Worm (Caenorhabditis elegans) whole organism, mixed stage, embryonic: ENCODE measurements around the gene F57E7.2.

Source experiments
- M03D4.4 ChIP-seq: sonication (generic microtip); optimal IDR thresholded peaks from 2 replicates; lab custom pipeline; 2017; ENCODE audit warnings: mild to moderate bottlenecking, missing genetic modification characterization, missing compliant biosample characterization
- bed-3 ChIP-seq: fragments of 200-800 bp; sonication (Bioruptor generic); optimal IDR thresholded peaks from 3 replicates; lab custom pipeline; 2018; ENCODE audit warnings: mild to moderate bottlenecking, missing genetic modification characterization, moderate library complexity, missing compliant biosample characterization
- blmp-1 ChIP-seq: fragments of 150-350 bp; optimal IDR thresholded peaks from 2 replicates; lab custom pipeline; 2014; ENCODE audit warnings: missing biosample characterization, missing genetic modification characterization
- ceh-39 ChIP-seq: fragments of 150-350 bp; optimal IDR thresholded peaks from 2 replicates; lab custom pipeline; 2014; ENCODE audit warnings: missing biosample characterization, missing genetic modification characterization
- ceh-43 ChIP-seq: fragments of 200-800 bp; sonication (Bioruptor generic); optimal IDR thresholded peaks from 2 replicates; lab custom pipeline; 2018; ENCODE audit warnings: mild to moderate bottlenecking, missing genetic modification characterization, moderate library complexity, missing compliant biosample characterization
- ceh-83 ChIP-seq: fragments of 200-800 bp; sonication (Bioruptor generic); optimal IDR thresholded peaks from 2 replicates; lab custom pipeline; 2018; ENCODE audit warnings: mild to moderate bottlenecking, missing genetic modification characterization, missing compliant biosample characterization
- ces-1 ChIP-seq: fragments of 150-350 bp; optimal IDR thresholded peaks from 2 replicates; lab custom pipeline; 2014; ENCODE audit warnings: missing biosample characterization, missing genetic modification reagents, missing genetic modification characterization
- cnd-1 ChIP-seq: fragments of 200-800 bp; sonication (Bioruptor generic); optimal IDR thresholded peaks from 2 replicates; lab custom pipeline; 2018; ENCODE audit warnings: mild to moderate bottlenecking, missing genetic modification characterization, missing compliant biosample characterization
- drap-1 ChIP-seq: fragments of 200-800 bp; sonication (Bioruptor generic); optimal IDR thresholded peaks from 3 replicates; lab custom pipeline; 2018; ENCODE audit warnings: mild to moderate bottlenecking, missing genetic modification characterization, missing compliant biosample characterization
- elt-1 ChIP-seq: sonication (generic microtip); optimal IDR thresholded peaks from 2 replicates; lab custom pipeline; 2017; ENCODE audit warnings: missing genetic modification characterization, mild to moderate bottlenecking, missing compliant biosample characterization, antibody characterized with exemption, moderate library complexity, borderline replicate concordance; ENCODE audit not compliant: insufficient read depth
- elt-3 ChIP-seq: fragments of 150-350 bp; optimal IDR thresholded peaks from 2 replicates; lab custom pipeline; 2014; ENCODE audit warnings: missing biosample characterization, missing genetic modification characterization
- flh-1 ChIP-seq: fragments of 200-800 bp; sonication (Bioruptor generic); optimal IDR thresholded peaks from 2 replicates; lab custom pipeline; 2018; ENCODE audit warnings: mild to moderate bottlenecking, missing genetic modification characterization, moderate library complexity, missing compliant biosample characterization
- ham-2 ChIP-seq: fragments of 200-800 bp; sonication (Bioruptor generic); optimal IDR thresholded peaks from 2 replicates; lab custom pipeline; 2018; ENCODE audit warnings: mild to moderate bottlenecking, missing genetic modification characterization, missing compliant biosample characterization
- hlh-1 ChIP-seq: fragments of 150-350 bp; optimal IDR thresholded peaks from 2 replicates; lab custom pipeline; 2014; ENCODE audit warnings: missing biosample characterization, missing genetic modification reagents, missing genetic modification characterization
- lin-13 ChIP-seq: fragments of 150-350 bp; optimal IDR thresholded peaks from 2 replicates; lab custom pipeline; 2014; ENCODE audit warnings: missing biosample characterization, missing genetic modification characterization
- lin-32 ChIP-seq: fragments of 200-800 bp; sonication (Bioruptor generic); optimal IDR thresholded peaks from 2 replicates; lab custom pipeline; 2018; ENCODE audit warnings: mild to moderate bottlenecking, missing genetic modification characterization, missing compliant biosample characterization
- lsy-2 ChIP-seq: fragments of 150-350 bp; optimal IDR thresholded peaks from 2 replicates; lab custom pipeline; 2014; ENCODE audit warnings: missing biosample characterization, missing genetic modification characterization
- mep-1 ChIP-seq: fragments of 150-350 bp; optimal IDR thresholded peaks from 2 replicates; lab custom pipeline; 2017; ENCODE audit warnings: missing biosample characterization, missing genetic modification reagents, missing genetic modification characterization, inconsistent platforms
- nhr-12 ChIP-seq: fragments of 150-350 bp; optimal IDR thresholded peaks from 2 replicates; lab custom pipeline; 2014; ENCODE audit warnings: missing biosample characterization, missing genetic modification characterization
- nhr-2 ChIP-seq: fragments of 150-350 bp; optimal IDR thresholded peaks from 2 replicates; lab custom pipeline; 2014; ENCODE audit warnings: missing biosample characterization, missing genetic modification characterization
- nhr-76 ChIP-seq: sonication (generic microtip); optimal IDR thresholded peaks from 2 replicates; lab custom pipeline; 2017; ENCODE audit warnings: missing biosample characterization, missing genetic modification characterization
- pha-4 ChIP-seq: fragments of 150-350 bp; optimal IDR thresholded peaks from 2 replicates; lab custom pipeline; 2018; ENCODE audit warnings: missing biosample characterization, missing genetic modification reagents, missing genetic modification characterization
- sem-2 ChIP-seq: fragments of 200-800 bp; sonication (Bioruptor generic); optimal IDR thresholded peaks from 2 replicates; lab custom pipeline; 2018; ENCODE audit warnings: mild to moderate bottlenecking, missing genetic modification characterization, missing compliant biosample characterization
- snpc-4 ChIP-seq: fragments of 150-350 bp; optimal IDR thresholded peaks from 2 replicates; lab custom pipeline; 2014; ENCODE audit warnings: missing biosample characterization, missing genetic modification characterization
- sptf-1 ChIP-seq: sonication (generic microtip); optimal IDR thresholded peaks from 2 replicates; lab custom pipeline; 2017; ENCODE audit warnings: mild to moderate bottlenecking, missing genetic modification characterization, moderate library complexity, missing compliant biosample characterization
- unc-120 ChIP-seq: sonication (generic microtip); optimal IDR thresholded peaks from 2 replicates; lab custom pipeline; 2017; ENCODE audit warnings: missing genetic modification characterization, missing compliant biosample characterization; ENCODE audit not compliant: poor library complexity, severe bottlenecking
- unc-39 ChIP-seq: fragments of 150-350 bp; optimal IDR thresholded peaks from 2 replicates; lab custom pipeline; 2014; ENCODE audit warnings: missing biosample characterization, missing genetic modification characterization
- unc-62 ChIP-seq: fragments of 150-350 bp; optimal IDR thresholded peaks from 2 replicates; lab custom pipeline; 2014; ENCODE audit warnings: missing biosample characterization, missing genetic modification reagents, missing genetic modification characterization
- zip-8 ChIP-seq: fragments of 150-350 bp; optimal IDR thresholded peaks from 2 replicates; lab custom pipeline; 2014; ENCODE audit warnings: missing biosample characterization, missing genetic modification characterization
- ztf-11 ChIP-seq: fragments of 150-350 bp; optimal IDR thresholded peaks from 2 replicates; lab custom pipeline; 2014; ENCODE audit warnings: missing biosample characterization, missing genetic modification characterization

The F57E7.2 gene

DNA sequence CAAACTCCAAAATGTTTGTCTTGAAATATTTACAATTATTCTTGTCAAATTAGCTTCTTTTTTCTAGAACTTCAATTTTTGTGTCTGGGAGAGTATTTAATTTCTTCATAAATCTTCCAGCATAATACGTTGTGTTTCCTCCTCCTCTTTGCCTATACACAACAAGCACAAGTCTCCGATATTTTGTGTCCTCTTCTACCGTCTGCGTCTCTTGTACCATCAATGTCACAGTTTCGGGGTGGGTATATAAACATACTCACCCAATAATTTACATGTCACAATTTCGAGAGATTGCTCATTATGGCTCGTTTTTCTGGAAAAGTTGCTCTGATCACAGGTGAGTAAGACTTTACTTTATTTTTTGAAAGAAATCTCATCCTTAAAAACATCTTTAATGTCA lies 45.4 kb downstream of the F57E7.2 start, which contains the start of gene F26D2.15:
F26D2.15 (plus strand) TSS at position 301 of the 400 bp plus-strand sequence.
- TF ChIP-seq mep-1 (tag; lab: Kevin White, UChicago) (no peak), bed-3 (GFP tag; lab: Kevin White, UChicago) (no peak), sptf-1 (tag; lab: Kevin White, UChicago) (no peak), elt-1 (tag; lab: Kevin White, UChicago) (no peak), unc-62 (no peak), hlh-1 (tag; lab: Kevin White, UChicago) (no peak), lin-13 (tag; lab: Kevin White, UChicago) (no peak), nhr-12 (tag; lab: Kevin White, UChicago) (no peak), ceh-43 (GFP tag; lab: Kevin White, UChicago) (no peak), blmp-1 (tag; lab: Kevin White, UChicago) (no peak), ham-2 (GFP tag; lab: Kevin White, UChicago) (no peak), sem-2 (no peak), unc-39 (tag; lab: Kevin White, UChicago) (no peak), nhr-76 (tag; lab: Kevin White, UChicago) (no peak), nhr-2 (tag; lab: Kevin White, UChicago) (no peak), ces-1 (GFP tag; lab: Kevin White, UChicago) (no peak), ceh-83 (GFP tag; lab: Kevin White, UChicago) (no peak), unc-120 (no peak), lsy-2 (tag; lab: Kevin White, UChicago) (no peak), drap-1 (no peak)

ce11 chrV:16435510-16435909 lies 47.4 kb downstream of the F57E7.2 start, which contains the start of the genes F26D2.13 and F26D2.14:
F26D2.13 (minus strand) TSS chrV:16435610.
F26D2.14 (plus strand) TSS chrV:16435855.
- no peak for TF ChIP-seq ztf-11 (tag; lab: Kevin White, UChicago)
- no peak for TF ChIP-seq elt-1 (tag; lab: Kevin White, UChicago)
- TF ChIP-seq ceh-39 (tag; lab: Kevin White, UChicago), result no peak
- TF ChIP-seq cnd-1 (tag; lab: Kevin White, UChicago), result no peak

DNA sequence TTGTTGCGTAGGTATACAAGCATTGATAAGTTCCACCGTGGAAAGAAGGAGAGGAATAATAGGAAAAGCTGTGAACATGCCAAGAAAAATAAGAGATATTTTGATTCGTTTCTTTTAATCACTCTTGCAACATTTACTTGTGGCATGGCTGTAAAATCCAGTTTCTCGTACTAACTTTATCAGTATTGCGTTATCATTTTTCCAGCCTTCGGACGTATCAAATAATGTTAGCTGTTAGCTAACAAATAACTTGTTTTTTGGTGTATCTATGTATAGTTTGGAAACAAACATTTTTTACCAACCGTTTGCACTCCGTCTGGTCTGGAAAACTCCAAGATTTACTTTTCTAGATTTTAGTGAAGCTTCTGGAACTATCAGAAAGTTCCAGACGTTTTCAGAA lies 49.5 kb downstream of the F57E7.2 start, which contains the start of gene clec-234:
clec-234 (minus strand) TSS at position 101 of the 400 bp plus-strand sequence.
- TF ChIP-seq blmp-1 (tag; lab: Kevin White, UChicago) (no peak), unc-120 (no peak), M03D4.4 (tag; lab: Kevin White, UChicago) (no peak), elt-3 (tag; lab: Kevin White, UChicago) (no peak), nhr-12 (tag; lab: Kevin White, UChicago) (no peak), cnd-1 (tag; lab: Kevin White, UChicago) (no peak), pha-4 (tag; lab: Kevin White, UChicago) (no peak), nhr-76 (tag; lab: Kevin White, UChicago) (no peak), nhr-2 (tag; lab: Kevin White, UChicago) (no peak), snpc-4 (tag; lab: Kevin White, UChicago) (no peak), elt-1 (tag; lab: Kevin White, UChicago) (no peak), drap-1 (no peak), lin-32 (GFP tag; lab: Kevin White, UChicago) (no peak), ceh-43 (GFP tag; lab: Kevin White, UChicago) (no peak), unc-39 (tag; lab: Kevin White, UChicago) (no peak), sptf-1 (tag; lab: Kevin White, UChicago) (no peak), zip-8 (no peak), ceh-39 (tag; lab: Kevin White, UChicago) (no peak), flh-1 (GFP tag; lab: Kevin White, UChicago) (no peak), ces-1 (GFP tag; lab: Kevin White, UChicago) (no peak)
